Fruit fly (Drosophila melanogaster): ENCODE data around the gene Epg5.

Gene Epg5

dm6 chr3R:18795000-18795810 is 36.5 kb upstream of the Epg5 start, which contains the start of gene CG7720 (continued):
- no peak for TF ChIP-seq CG33213 (GFP tag; optimal IDR thresholded peaks at IDR 0.05)
- TF ChIP-seq CG10959 (GFP tag; IDR thresholded peaks at IDR 0.05) = no peak
- TF ChIP-seq ERR (GFP tag; optimal IDR thresholded peaks at IDR 0.05) = no peak
- peak; percentile 15 for TF ChIP-seq CG10267 (tag; optimal IDR thresholded peaks at IDR 0.05)
- TF ChIP-seq ems (GFP tag; optimal IDR thresholded peaks at IDR 0.05) = no peak
- no peak for TF ChIP-seq CG10565 (GFP tag; optimal IDR thresholded peaks at IDR 0.05)
- TF ChIP-seq CG12769 (tag; optimal IDR thresholded peaks at IDR 0.05) = peak; percentile 24
- no peak for TF ChIP-seq CG8281 (tag; optimal IDR thresholded peaks at IDR 0.05)
- TF ChIP-seq stwl (tag; optimal IDR thresholded peaks at IDR 0.05) = no peak
- TF ChIP-seq sd (tag; optimal IDR thresholded peaks at IDR 0.05) = no peak
- TF ChIP-seq CG7372 (GFP tag; IDR thresholded peaks at IDR 0.05) = no peak
- no peak; the same call in 1 of the 2 replicates for TF ChIP-seq CG10366 (GFP tag; IDR thresholded peaks at IDR 0.05)
- peak; percentile 9 for TF ChIP-seq CG17385 (GFP tag; optimal IDR thresholded peaks at IDR 0.05)
- no peak for TF ChIP-seq tap (tag; optimal IDR thresholded peaks at IDR 0.05)
- TF ChIP-seq CG18599 (GFP tag; optimal IDR thresholded peaks at IDR 0.05) = no peak
- no peak for TF ChIP-seq gsb-n (tag; optimal IDR thresholded peaks at IDR 0.05)
- TF ChIP-seq en (GFP tag; optimal IDR thresholded peaks at IDR 0.05) = no peak
- TF ChIP-seq CG3726 (GFP tag; IDR thresholded peaks at IDR 0.05) = no peak
- TF ChIP-seq grn (GFP tag; optimal IDR thresholded peaks at IDR 0.05) = no peak
- no peak for TF ChIP-seq CG7928 (GFP tag; optimal IDR thresholded peaks at IDR 0.05)
- TF ChIP-seq CG30431 (GFP tag; optimal IDR thresholded peaks at IDR 0.05) = no peak
- TF ChIP-seq CG14441 (GFP tag; IDR thresholded peaks at IDR 0.05) = peak; percentile 37
- peak; percentile 17 for TF ChIP-seq shn (GFP tag; optimal IDR thresholded peaks at IDR 0.05)
- TF ChIP-seq CG18619 (GFP tag; optimal IDR thresholded peaks at IDR 0.05) = peak; percentile 51
- TF ChIP-seq CG1792 (GFP tag; optimal IDR thresholded peaks at IDR 0.05) = peak; percentile 19
- TF ChIP-seq al (GFP tag; IDR thresholded peaks at IDR 0.05) = 0 out of 2 replicates have a peak, but pooled peaks have one; percentile 12
- TF ChIP-seq CG9876 (GFP tag; optimal IDR thresholded peaks at IDR 0.05) = no peak
- peak; percentile 69 for TF ChIP-seq Xbp1 (GFP tag; optimal IDR thresholded peaks at IDR 0.05)
- TF ChIP-seq Stat92E (GFP tag; optimal IDR thresholded peaks at IDR 0.05) = no peak
- TF ChIP-seq CG13775 (GFP tag; optimal IDR thresholded peaks at IDR 0.05) = no peak
- TF ChIP-seq CG4282 (GFP tag; optimal IDR thresholded peaks at IDR 0.05) = no peak
- TF ChIP-seq Oli (tag; optimal IDR thresholded peaks at IDR 0.05) = peak; percentile 70
- peak; percentile 46 for TF ChIP-seq CG10209 (GFP tag; optimal IDR thresholded peaks at IDR 0.05)
- TF ChIP-seq trem (tag; optimal IDR thresholded peaks at IDR 0.05) = no peak
- TF ChIP-seq Ets65A (GFP tag) = peak; percentile 50
- TF ChIP-seq org-1 (GFP tag; optimal IDR thresholded peaks at IDR 0.05) = peak; percentile 22
- TF ChIP-seq usp (GFP tag; optimal IDR thresholded peaks at IDR 0.05) = no peak
- TF ChIP-seq sens-2 (GFP tag; IDR thresholded peaks at IDR 0.05) = no peak
- peak; percentile 17 for TF ChIP-seq CG12104 (GFP tag; optimal IDR thresholded peaks at IDR 0.05)
- no peak; the same call in 2 of the 3 replicates for TF ChIP-seq so (GFP tag; IDR thresholded peaks at IDR 0.05)
- TF ChIP-seq Deaf1 (tag; optimal IDR thresholded peaks at IDR 0.05) = peak; percentile 28
- TF ChIP-seq Max (GFP tag; optimal IDR thresholded peaks at IDR 0.05) = peak; percentile 39
- no peak for TF ChIP-seq crc (GFP tag; optimal IDR thresholded peaks at IDR 0.05)
- TF ChIP-seq CG8089 (GFP tag; optimal IDR thresholded peaks at IDR 0.05) = no peak
- peak; percentile 27 for TF ChIP-seq CG1233 (GFP tag; optimal IDR thresholded peaks at IDR 0.05)
- peak; percentile 12 for TF ChIP-seq CG5245 (GFP tag; optimal IDR thresholded peaks at IDR 0.05)
- TF ChIP-seq bab2 (GFP tag; optimal IDR thresholded peaks at IDR 0.05) = no peak
- TF ChIP-seq exex (tag; optimal IDR thresholded peaks at IDR 0.05) = no peak
- no peak for TF ChIP-seq CG7745 (tag; optimal IDR thresholded peaks at IDR 0.05)
- TF ChIP-seq CG11504 (tag; optimal IDR thresholded peaks at IDR 0.05) = peak; percentile 75

Measured in whole organism, embryonic.